Fruit fly (Drosophila melanogaster): ENCODE measurements around the gene CG33941.

The CG33941 gene

dm6 chr4:501479-501993 is 34.2 kb downstream of the CG33941 start, which contains the start of gene zfh2:
TSS of gene zfh2 (plus strand) at chr4:501810.
- no peak for TF ChIP-seq noc (tag; optimal IDR thresholded peaks at IDR 0.05)

- no peak for TF ChIP-seq noc (tag; optimal IDR thresholded peaks at IDR 0.05)
These were observed 35.3 kb downstream of the CG33941 start for dm6 chr4:502510-503087.

dm6 chr4:505112-505619 is 37.9 kb downstream of the CG33941 start:
- TF ChIP-seq noc (tag; optimal IDR thresholded peaks at IDR 0.05), result no peak

dm6 chr4:505980-506614 is 38.8 kb downstream of the CG33941 start:
- TF ChIP-seq noc (tag; optimal IDR thresholded peaks at IDR 0.05), result no peak

dm6 chr4:507252-508202 is 40.2 kb downstream of the CG33941 start:
- TF ChIP-seq noc (tag; optimal IDR thresholded peaks at IDR 0.05), result no peak

dm6 chr4:508405-508955 is 41.2 kb downstream of the CG33941 start:
- TF ChIP-seq noc (tag; optimal IDR thresholded peaks at IDR 0.05), result no peak

dm6 chr4:509853-510252 is 42.6 kb downstream of the CG33941 start:
- TF ChIP-seq noc (tag; optimal IDR thresholded peaks at IDR 0.05), result no peak

- no peak for TF ChIP-seq noc (tag; optimal IDR thresholded peaks at IDR 0.05)
These were observed 52.2 kb downstream of the CG33941 start for dm6 chr4:519421-519987.

Data from whole organism, larva.